Worm (Caenorhabditis elegans): ENCODE data around the gene C01B10.11.

C01B10.11 gene

ce11 chrIV:6655747-6656146 is 2.0 kb upstream of the C01B10.11 start (continued):
- no peak for TF ChIP-seq sdz-12 (GFP tag; optimal IDR thresholded peaks at IDR 0.05)
- TF ChIP-seq T20F7.1 (GFP tag; optimal IDR thresholded peaks at IDR 0.05) = no peak
- peak; percentile 36 for TF ChIP-seq hlh-30 (tag; optimal IDR thresholded peaks at IDR 0.05; ENCODE audit: insufficient read depth)
- TF ChIP-seq lin-15B (tag; optimal IDR thresholded peaks at IDR 0.05) = no peak

DNA sequence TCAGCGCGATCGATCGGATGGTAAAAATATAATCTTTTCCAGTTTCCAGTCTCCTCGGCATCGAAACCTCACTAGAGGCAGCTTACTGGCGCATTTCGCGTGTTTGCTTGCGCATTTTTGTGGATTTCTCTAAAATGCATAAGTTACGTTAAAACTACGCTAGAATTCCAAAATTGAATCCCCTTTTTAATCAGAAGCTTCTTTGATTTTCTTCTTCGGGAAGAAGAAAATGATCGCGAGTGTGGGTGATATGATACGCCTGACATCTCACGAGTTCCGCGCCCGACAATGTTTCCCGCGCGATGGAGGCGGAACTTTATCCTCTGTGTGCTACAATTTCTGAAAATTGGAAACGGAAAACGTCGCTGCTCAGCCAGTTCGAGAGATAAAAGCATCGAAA is 6.6 kb downstream of the C01B10.11 start:
- TF ChIP-seq mes-2 (tag; optimal IDR thresholded peaks at IDR 0.05; ENCODE audit: poor library complexity, severe bottlenecking) (peak; percentile 32), nhr-237 (tag; optimal IDR thresholded peaks at IDR 0.05) (no peak), F49E8.2 (tag; optimal IDR thresholded peaks at IDR 0.05; ENCODE audit: borderline replicate concordance) (peak; percentile 93), ceh-62 (tag; optimal IDR thresholded peaks at IDR 0.05) (no peak), F10B5.3 (tag; optimal IDR thresholded peaks at IDR 0.05) (no peak), lin-38 (GFP tag; IDR thresholded peaks at IDR 0.05) (no peak), F44E2.7 (GFP tag; IDR thresholded peaks at IDR 0.05) (no peak), lin-29 (GFP tag; IDR thresholded peaks at IDR 0.05) (no peak), ama-1 (optimal IDR thresholded peaks at IDR 0.05) (peak; percentile 78), snpc-1.2 (GFP tag; IDR thresholded peaks at IDR 0.05) (peak; percentile 97), ceh-44 (GFP tag; IDR thresholded peaks at IDR 0.05) (0 out of 2 replicates have a peak, but pooled peaks have one; percentile 27), saeg-2 (GFP tag; IDR thresholded peaks at IDR 0.05) (no peak), ceh-32 (tag; optimal IDR thresholded peaks at IDR 0.05; ENCODE audit: poor library complexity) (no peak), Y5F2A.4 (GFP tag; optimal IDR thresholded peaks at IDR 0.05) (no peak), snpc-4 (tag; optimal IDR thresholded peaks at IDR 0.05) (peak; percentile 11), ztf-11 (tag; optimal IDR thresholded peaks at IDR 0.05) (no peak), nhr-6 (tag; optimal IDR thresholded peaks at IDR 0.05) (no peak), D1046.2 (GFP tag; IDR thresholded peaks at IDR 0.05) (no peak)

ce11 chrIV:6667898-6668297 is 10.1 kb downstream of the C01B10.11 start, which contains the start of gene Y73B6A.1:
Gene Y73B6A.1 (minus strand): TSS chrIV:6667998.
- no peak for TF ChIP-seq dve-1 (tag; optimal IDR thresholded peaks at IDR 0.05; ENCODE audit: insufficient read depth)
- TF ChIP-seq madf-5 (GFP tag; IDR thresholded peaks at IDR 0.05) = no peak
- no peak for TF ChIP-seq daf-19 (GFP tag; conservative IDR thresholded peaks at IDR 0.05)
- no peak for TF ChIP-seq egl-27 (tag; optimal IDR thresholded peaks at IDR 0.05)
- no peak for TF ChIP-seq fkh-10 (GFP tag; optimal IDR thresholded peaks at IDR 0.05)
- TF ChIP-seq spr-1 (tag; optimal IDR thresholded peaks at IDR 0.05) = no peak
- no peak for TF ChIP-seq F49E8.2 (tag; optimal IDR thresholded peaks at IDR 0.05; ENCODE audit: borderline replicate concordance)
